Fruit fly (Drosophila melanogaster) whole organism, wandering third instar larva: ENCODE results near the gene CG32147.

Source experiments
- Abd-B ChIP-seq: fragments of >200 bp; optimal IDR thresholded peaks from 2 replicates; lab custom pipeline; 2017; ENCODE audit warnings: missing biosample characterization, missing genetic modification characterization
- CG9705 ChIP-seq: fragments of 200-800 bp; sonication (Bioruptor generic); optimal IDR thresholded peaks from 2 replicates; lab custom pipeline; 2018; ENCODE audit warnings: missing biosample characterization, mild to moderate bottlenecking, missing genetic modification characterization
- CrebA ChIP-seq: fragments of 200-800 bp; sonication (Bioruptor generic); optimal IDR thresholded peaks from 2 replicates; lab custom pipeline; 2016; ENCODE audit warnings: missing biosample characterization, mild to moderate bottlenecking, missing genetic modification characterization, borderline replicate concordance
- Dfd ChIP-seq: fragments of >200 bp; optimal IDR thresholded peaks from 2 replicates; lab custom pipeline; 2017; ENCODE audit warnings: missing biosample characterization, missing genetic modification characterization
- Dif ChIP-seq: fragments of 200-275, 200-300 bp; sonication (Bioruptor generic); optimal IDR thresholded peaks from 2 replicates; lab custom pipeline; 2018; ENCODE audit warnings: missing biosample characterization, missing genetic modification characterization; ENCODE audit not compliant: partially characterized antibody
- GATAd ChIP-seq: sonication (Bioruptor generic); optimal IDR thresholded peaks from 2 replicates; lab custom pipeline; 2016; ENCODE audit warnings: missing biosample characterization, missing genetic modification characterization
- HLH106 ChIP-seq: fragments of 200-800 bp; optimal IDR thresholded peaks from 3 replicates; lab custom pipeline; 2019; ENCODE audit warnings: missing biosample characterization, mild to moderate bottlenecking, missing genetic modification characterization, moderate library complexity
- Hnf4 ChIP-seq: fragments of 200-800 bp; sonication (Bioruptor generic); optimal IDR thresholded peaks from 2 replicates; lab custom pipeline; 2016; ENCODE audit warnings: missing biosample characterization, mild to moderate bottlenecking, missing genetic modification characterization
- Hr78 ChIP-seq: fragments of >200 bp; optimal IDR thresholded peaks from 2 replicates; lab custom pipeline; 2017; ENCODE audit warnings: missing biosample characterization, missing genetic modification characterization
- Hr83 ChIP-seq: fragments of 200-300 bp; sonication (Bioruptor generic); optimal IDR thresholded peaks from 2 replicates; lab custom pipeline; 2016; ENCODE audit warnings: missing biosample characterization, mild to moderate bottlenecking, missing genetic modification characterization, moderate library complexity; ENCODE audit not compliant: poor library complexity, severe bottlenecking
- Jra ChIP-seq: sonication (Bioruptor generic); optimal IDR thresholded peaks from 2 replicates; lab custom pipeline; 2016; ENCODE audit warnings: missing biosample characterization, missing genetic modification characterization
- Mio ChIP-seq: sonication (Bioruptor generic); optimal IDR thresholded peaks from 2 replicates; lab custom pipeline; 2016; ENCODE audit warnings: missing biosample characterization, missing genetic modification characterization
- Myc ChIP-seq: fragments of >200 bp; optimal IDR thresholded peaks from 2 replicates; lab custom pipeline; 2017
- N ChIP-seq: fragments of >200 bp; optimal IDR thresholded peaks from 2 replicates; lab custom pipeline; 2018; ENCODE audit warnings: missing biosample characterization, missing external identifiers, missing genetic modification characterization
- OdsH ChIP-seq: fragments of 200-800 bp; sonication (Bioruptor generic); optimal IDR thresholded peaks from 2 replicates; lab custom pipeline; 2016; ENCODE audit warnings: missing biosample characterization, mild to moderate bottlenecking, missing genetic modification characterization
- Rel ChIP-seq, 2 experiments: fragments of 200-800 bp; sonication (Bioruptor generic) in 1 of 2; optimal IDR thresholded peaks; 2 replicates in 1 of 2; 3 replicates in 1 of 2; lab custom pipeline; 2016 to 2019; ENCODE audit warnings: mild to moderate bottlenecking in 2 of 2, missing biosample characterization in 2 of 2, missing genetic modification characterization in 2 of 2, moderate library complexity in 1 of 2
- Sp1 ChIP-seq: fragments of 200-800 bp; sonication (Bioruptor generic); optimal IDR thresholded peaks from 3 replicates; lab custom pipeline; 2019; ENCODE audit warnings: missing biosample characterization, mild to moderate bottlenecking, missing genetic modification characterization, moderate library complexity
- Vsx2 ChIP-seq: fragments of 200-300, 225-300 bp; sonication (Bioruptor generic); optimal IDR thresholded peaks from 2 replicates; lab custom pipeline; 2018; ENCODE audit warnings: missing biosample characterization, missing genetic modification characterization; ENCODE audit not compliant: partially characterized antibody
- br ChIP-seq: fragments of 200-800 bp; sonication (Bioruptor generic); optimal IDR thresholded peaks from 2 replicates; lab custom pipeline; 2016; ENCODE audit warnings: missing biosample characterization, missing genetic modification characterization
- brk ChIP-seq: fragments of 200-800 bp; sonication (Bioruptor generic); optimal IDR thresholded peaks from 2 replicates; lab custom pipeline; 2016; ENCODE audit warnings: missing biosample characterization, mild to moderate bottlenecking, missing genetic modification characterization
- dl ChIP-seq, 2 experiments: fragments of 175-275, 200-275 bp in 1 of 2; fragments of 200-275 bp in 1 of 2; sonication (Bioruptor generic); optimal IDR thresholded peaks; lab custom pipeline; 2018; ENCODE audit warnings: mild to moderate bottlenecking in 2 of 2, missing biosample characterization in 2 of 2, missing genetic modification characterization in 2 of 2, moderate library complexity in 2 of 2; ENCODE audit not compliant: partially characterized antibody in 2 of 2, insufficient read depth in 1 of 2
- dmrt93B ChIP-seq: fragments of 200-800 bp; sonication (Bioruptor generic); optimal IDR thresholded peaks from 2 replicates; lab custom pipeline; 2018; ENCODE audit warnings: missing biosample characterization, mild to moderate bottlenecking, missing genetic modification characterization
- dsf ChIP-seq: sonication (Bioruptor generic); optimal IDR thresholded peaks from 2 replicates; lab custom pipeline; 2016; ENCODE audit warnings: missing biosample characterization, missing genetic modification characterization, borderline replicate concordance
- ey ChIP-seq: fragments of 200-800 bp; sonication (Bioruptor generic); optimal IDR thresholded peaks from 2 replicates; lab custom pipeline; 2016; ENCODE audit warnings: missing biosample characterization, missing genetic modification characterization
- foxo ChIP-seq, 2 experiments: fragments of 200-800 bp; sonication (Bioruptor generic); optimal IDR thresholded peaks; 2 replicates in 1 of 2; 3 replicates in 1 of 2; lab custom pipeline; 2016 to 2017; ENCODE audit warnings: missing biosample characterization in 2 of 2, missing genetic modification characterization in 2 of 2
- fru ChIP-seq: fragments of 200-800 bp; sonication (Bioruptor generic); optimal IDR thresholded peaks from 3 replicates; lab custom pipeline; 2016; ENCODE audit warnings: missing biosample characterization, mild to moderate bottlenecking, missing genetic modification characterization
- h ChIP-seq: fragments of 200-800 bp; sonication (Bioruptor generic); optimal IDR thresholded peaks from 3 replicates; lab custom pipeline; 2016; ENCODE audit warnings: missing biosample characterization, mild to moderate bottlenecking, missing genetic modification characterization
- jim ChIP-seq: fragments of 175-275, 200-325 bp; sonication (Bioruptor generic); optimal IDR thresholded peaks from 2 replicates; lab custom pipeline; 2016; ENCODE audit warnings: missing biosample characterization, mild to moderate bottlenecking, missing genetic modification characterization
- lola ChIP-seq: fragments of >200 bp; optimal IDR thresholded peaks from 2 replicates; lab custom pipeline; 2017; ENCODE audit warnings: missing biosample characterization, missing genetic modification characterization
- pan ChIP-seq: fragments of >200 bp; optimal IDR thresholded peaks from 2 replicates; lab custom pipeline; 2017
- psq ChIP-seq: fragments of 200-800 bp; sonication (Bioruptor generic); optimal IDR thresholded peaks from 3 replicates; lab custom pipeline; 2017; ENCODE audit warnings: missing biosample characterization, mild to moderate bottlenecking, missing genetic modification characterization, moderate library complexity
- rgr ChIP-seq: fragments of 200-800 bp; sonication (Bioruptor generic); optimal IDR thresholded peaks from 3 replicates; lab custom pipeline; 2016; ENCODE audit warnings: missing biosample characterization, mild to moderate bottlenecking, missing genetic modification characterization
- sage ChIP-seq: fragments of 200-800 bp; sonication (Bioruptor generic); optimal IDR thresholded peaks from 2 replicates; lab custom pipeline; 2016; ENCODE audit warnings: missing biosample characterization, mild to moderate bottlenecking, missing genetic modification characterization
- tai ChIP-seq: sonication (Bioruptor generic); optimal IDR thresholded peaks from 2 replicates; lab custom pipeline; 2016; ENCODE audit warnings: missing biosample characterization, missing genetic modification characterization
- usp ChIP-seq: fragments of >200 bp; optimal IDR thresholded peaks from 2 replicates; lab custom pipeline; 2017; ENCODE audit warnings: missing biosample characterization, missing genetic modification characterization

Gene CG32147

dm6 chr3L:15099541-15099940 is 44.3 kb downstream of the CG32147 start:
- TF ChIP-seq tai = no peak
- TF ChIP-seq Rel (GFP tag; optimal IDR thresholded peaks at IDR 0.05; lab: Kevin White, UChicago) = no peak
- peak; percentile 97 for TF ChIP-seq Rel (tag; optimal IDR thresholded peaks at IDR 0.05; lab: Kevin White, UChicago)
- TF ChIP-seq pan (lab: Kevin White, UChicago) = no peak

dm6 chr3L:15098659-15099512 is 45.0 kb downstream of the CG32147 start:
- TF ChIP-seq Myc (lab: Kevin White, UChicago) = no peak
- no peak for TF ChIP-seq jim (GFP tag; lab: Kevin White, UChicago)
- no peak for TF ChIP-seq N (GFP tag; lab: Kevin White, UChicago)
- TF ChIP-seq sage (GFP tag; lab: Kevin White, UChicago) = no peak
- no peak for TF ChIP-seq CrebA (GFP tag; lab: Kevin White, UChicago)
- peak; percentile 34 for TF ChIP-seq CG9705 (GFP tag; lab: Kevin White, UChicago)
- peak; percentile 35 for TF ChIP-seq Dif
- TF ChIP-seq ey (GFP tag; lab: Kevin White, UChicago) = no peak
- no peak for TF ChIP-seq GATAd (GFP tag; lab: Kevin White, UChicago)
- TF ChIP-seq OdsH = peak; percentile 55
- peak; percentile 66 for TF ChIP-seq psq (GFP tag; lab: Kevin White, UChicago)
- TF ChIP-seq Rel (GFP tag; optimal IDR thresholded peaks at IDR 0.05; lab: Kevin White, UChicago) = no peak
- no peak for TF ChIP-seq Rel (tag; optimal IDR thresholded peaks at IDR 0.05; lab: Kevin White, UChicago)
- TF ChIP-seq rgr = peak; percentile 54
- TF ChIP-seq brk (GFP tag; lab: Kevin White, UChicago) = peak; percentile 59
- no peak for TF ChIP-seq dsf (GFP tag; lab: Kevin White, UChicago)
- TF ChIP-seq h (GFP tag; lab: Kevin White, UChicago) = peak; percentile 64
- TF ChIP-seq Hr78 (GFP tag; lab: Kevin White, UChicago) = no peak
- peak; percentile 65 for TF ChIP-seq Sp1 (GFP tag; lab: Kevin White, UChicago)
- TF ChIP-seq dmrt93B (GFP tag; lab: Kevin White, UChicago) = peak; percentile 48
- no peak for TF ChIP-seq dl (GFP tag; optimal IDR thresholded peaks at IDR 0.05; lab: Kevin White, UChicago; ENCODE audit: insufficient read depth in 1 of 2, partially characterized antibody in 2 of 2)
- TF ChIP-seq Dfd (GFP tag; lab: Kevin White, UChicago) = no peak
- TF ChIP-seq HLH106 (tag; lab: Kevin White, UChicago) = peak; percentile 84
- no peak for TF ChIP-seq Abd-B (GFP tag; lab: Kevin White, UChicago)
- no peak for TF ChIP-seq Mio (GFP tag; lab: Kevin White, UChicago)
- no peak for TF ChIP-seq lola
- TF ChIP-seq Hnf4 = peak; percentile 54
- peak; percentile 14 for TF ChIP-seq br (GFP tag; lab: Kevin White, UChicago)
- peak; percentile 60 for TF ChIP-seq fru (GFP tag; lab: Kevin White, UChicago)
- TF ChIP-seq foxo (GFP tag; optimal IDR thresholded peaks at IDR 0.05; lab: Kevin White, UChicago) = peak in 1 of 2 experiments; percentile 78
- no peak for TF ChIP-seq usp

dm6 chr3L:15097878-15098520 is 45.9 kb downstream of the CG32147 start, which contains the start of gene Ctps:
Gene Ctps (plus strand): TSS chr3L:15097914.
- TF ChIP-seq HLH106 (tag; lab: Kevin White, UChicago) = peak; percentile 2
- TF ChIP-seq Mio (GFP tag; lab: Kevin White, UChicago) = no peak
- no peak for TF ChIP-seq ey (GFP tag; lab: Kevin White, UChicago)
- no peak for TF ChIP-seq Vsx2
- TF ChIP-seq foxo (GFP tag; optimal IDR thresholded peaks at IDR 0.05; lab: Kevin White, UChicago) = peak in 1 of 2 experiments; percentile 38
- TF ChIP-seq GATAd (GFP tag; lab: Kevin White, UChicago) = no peak
- no peak for TF ChIP-seq tai
- TF ChIP-seq Hr83 (GFP tag; lab: Kevin White, UChicago) = peak; percentile 51
- TF ChIP-seq h (GFP tag; lab: Kevin White, UChicago) = peak; percentile 38
- TF ChIP-seq Rel (GFP tag; optimal IDR thresholded peaks at IDR 0.05; lab: Kevin White, UChicago) = no peak
- TF ChIP-seq Rel (tag; optimal IDR thresholded peaks at IDR 0.05; lab: Kevin White, UChicago) = peak; percentile 61
- TF ChIP-seq rgr = peak; percentile 27
- no peak for TF ChIP-seq Hr78 (GFP tag; lab: Kevin White, UChicago)
- TF ChIP-seq Jra (GFP tag; lab: Kevin White, UChicago) = peak; percentile 35
- no peak for TF ChIP-seq Dif
- TF ChIP-seq jim (GFP tag; lab: Kevin White, UChicago) = no peak
- TF ChIP-seq dl (GFP tag; optimal IDR thresholded peaks at IDR 0.05; lab: Kevin White, UChicago; ENCODE audit: insufficient read depth in 1 of 2, partially characterized antibody in 2 of 2) = no peak
- TF ChIP-seq brk (GFP tag; lab: Kevin White, UChicago) = peak; percentile 16
- TF ChIP-seq OdsH = no peak
- peak; percentile 54 for TF ChIP-seq Hnf4
- TF ChIP-seq br (GFP tag; lab: Kevin White, UChicago) = no peak
